Worm (Caenorhabditis elegans) whole organism, L4 larva: Measurements from ENCODE around the gene C46C11.4.

Experiments used
- D1046.2 ChIP-seq: fragments of 200-800 bp; sonication (Bioruptor generic); IDR thresholded peaks from 2 replicates; pipeline ENCODE4 v1.3.6; 2022; ENCODE audit warnings: missing genetic modification characterization, missing compliant biosample characterization
- F10B5.3 ChIP-seq: sonication (generic microtip); optimal IDR thresholded peaks from 2 replicates; lab custom pipeline; 2016; ENCODE audit warnings: mild to moderate bottlenecking, missing genetic modification characterization, missing compliant biosample characterization
- F26F4.8 ChIP-seq: fragments of 200-800 bp; sonication (Bioruptor generic); conservative IDR thresholded peaks from 2 replicates; pipeline ENCODE4 v1.3.6; 2022; ENCODE audit warnings: missing genetic modification characterization, missing compliant biosample characterization
- F37D6.2 ChIP-seq: sonication (generic microtip); optimal IDR thresholded peaks from 2 replicates; lab custom pipeline; 2016; ENCODE audit warnings: mild to moderate bottlenecking, missing genetic modification characterization, missing compliant biosample characterization
- F49E8.2 ChIP-seq: sonication (generic microtip); optimal IDR thresholded peaks from 2 replicates; lab custom pipeline; 2016; ENCODE audit warnings: missing compliant biosample characterization, mild to moderate bottlenecking, missing genetic modification characterization, borderline replicate concordance
- R02D3.7 ChIP-seq: fragments of 150-350 bp; sonication (generic microtip); optimal IDR thresholded peaks from 3 replicates; lab custom pipeline; 2014; ENCODE audit warnings: missing biosample characterization, missing genetic modification characterization
- T26A8.4 ChIP-seq: fragments of 200-800 bp; sonication (Bioruptor generic); IDR thresholded peaks from 2 replicates; pipeline ENCODE4 v1.3.6; 2022; ENCODE audit warnings: missing genetic modification characterization, missing compliant biosample characterization
- Y105C5A.15 ChIP-seq: fragments of 200-800 bp; sonication (Bioruptor generic); IDR thresholded peaks from 2 replicates; pipeline ENCODE4 v1.3.6; 2022; ENCODE audit warnings: missing genetic modification characterization, missing compliant biosample characterization
- ZK337.2 ChIP-seq: fragments of 200-800 bp; sonication (Bioruptor generic); IDR thresholded peaks from 2 replicates; pipeline ENCODE4 v1.3.6; 2022; ENCODE audit warnings: missing genetic modification reagents, missing genetic modification characterization, missing compliant biosample characterization
- aha-1 ChIP-seq: fragments of 150-350 bp; peaks from one replicate; lab custom pipeline; 2014; ENCODE audit warnings: missing biosample characterization, missing genetic modification characterization
- attf-4 ChIP-seq: sonication (generic microtip); optimal IDR thresholded peaks from 3 replicates; lab custom pipeline; 2017; ENCODE audit warnings: missing biosample characterization, missing genetic modification characterization
- ceh-20 ChIP-seq: fragments of 200-800 bp; sonication (Bioruptor generic); IDR thresholded peaks from 2 replicates; pipeline ENCODE4 v1.3.6; 2022; ENCODE audit warnings: missing genetic modification reagents, missing genetic modification characterization, missing compliant biosample characterization
- ceh-44 ChIP-seq: fragments of 200-800 bp; sonication (Bioruptor generic); IDR thresholded peaks from 2 replicates; pipeline ENCODE4 v1.3.6; 2022; ENCODE audit warnings: missing genetic modification reagents, missing genetic modification characterization, missing compliant biosample characterization
- ceh-62 ChIP-seq: sonication (generic microtip); optimal IDR thresholded peaks from 2 replicates; lab custom pipeline; 2017; ENCODE audit warnings: missing biosample characterization, missing genetic modification characterization
- cey-2 ChIP-seq: sonication (generic microtip); optimal IDR thresholded peaks from 3 replicates; lab custom pipeline; 2017; ENCODE audit warnings: missing genetic modification characterization, mild to moderate bottlenecking, missing compliant biosample characterization, antibody characterized with exemption, borderline replicate concordance; ENCODE audit not compliant: insufficient read depth
- ctbp-1 ChIP-seq: fragments of 200-800 bp; sonication (Bioruptor generic); IDR thresholded peaks from 2 replicates; pipeline ENCODE4 v1.3.6; 2022; ENCODE audit warnings: missing genetic modification reagents, missing genetic modification characterization, missing compliant biosample characterization
- daf-16 ChIP-seq, 3 experiments: sonication (generic microtip); optimal IDR thresholded peaks; 2 replicates each; lab custom pipeline; 2016 to 2017; ENCODE audit warnings: missing genetic modification characterization in 3 of 3, missing genetic modification reagents in 3 of 3, mild to moderate bottlenecking in 2 of 3, missing compliant biosample characterization in 2 of 3, missing biosample characterization in 1 of 3, moderate library complexity in 1 of 3
- daf-19 ChIP-seq: fragments of 200-800 bp; sonication (Bioruptor generic); conservative IDR thresholded peaks from 2 replicates; pipeline ENCODE4 v1.3.6; 2022; ENCODE audit warnings: missing genetic modification characterization, missing compliant biosample characterization
- dmd-6 ChIP-seq: fragments of 200-800 bp; sonication (Bioruptor generic); IDR thresholded peaks from 2 replicates; pipeline ENCODE4 v1.3.6; 2022; ENCODE audit warnings: missing genetic modification reagents, missing genetic modification characterization, missing compliant biosample characterization
- dmd-8 ChIP-seq: fragments of 200-800 bp; sonication (Bioruptor generic); IDR thresholded peaks from 2 replicates; pipeline ENCODE4 v1.3.6; 2022; ENCODE audit warnings: missing genetic modification characterization, missing compliant biosample characterization
- dmd-9 ChIP-seq: fragments of 200-800 bp; sonication (Bioruptor generic); IDR thresholded peaks from 2 replicates; pipeline ENCODE4 v1.3.6; 2022; ENCODE audit warnings: missing genetic modification reagents, missing genetic modification characterization, missing compliant biosample characterization
- dpl-1 ChIP-seq: fragments of 150-350 bp; optimal IDR thresholded peaks from 2 replicates; lab custom pipeline; 2014; ENCODE audit warnings: missing biosample characterization, missing genetic modification reagents, missing genetic modification characterization
- duxl-1 ChIP-seq: sonication (generic microtip); optimal IDR thresholded peaks from 2 replicates; lab custom pipeline; 2016; ENCODE audit warnings: mild to moderate bottlenecking, missing genetic modification characterization, moderate library complexity, missing compliant biosample characterization; ENCODE audit not compliant: poor library complexity
- dve-1 ChIP-seq: sonication (generic microtip); optimal IDR thresholded peaks from 2 replicates; lab custom pipeline; 2017; ENCODE audit warnings: antibody characterized with exemption, mild to moderate bottlenecking, missing genetic modification characterization, missing compliant biosample characterization; ENCODE audit not compliant: insufficient read depth
- egl-43 ChIP-seq: fragments of 200-800 bp; sonication (Bioruptor generic); IDR thresholded peaks from 2 replicates; pipeline ENCODE4 v1.3.6; 2022; ENCODE audit warnings: missing genetic modification reagents, missing genetic modification characterization, missing compliant biosample characterization
- gei-8 ChIP-seq: fragments of 200-800 bp; sonication (Bioruptor generic); optimal IDR thresholded peaks from 2 replicates; lab custom pipeline; 2018; ENCODE audit warnings: mild to moderate bottlenecking, missing genetic modification characterization, missing compliant biosample characterization
- hlh-11 ChIP-seq: fragments of 200-800 bp; sonication (Bioruptor generic); optimal IDR thresholded peaks from 2 replicates; lab custom pipeline; 2018; ENCODE audit warnings: mild to moderate bottlenecking, missing genetic modification characterization, missing compliant biosample characterization
- hmg-1.1 ChIP-seq: fragments of 200-800 bp; sonication (Bioruptor generic); IDR thresholded peaks from 2 replicates; pipeline ENCODE4 v1.3.6; 2022; ENCODE audit warnings: missing genetic modification reagents, missing genetic modification characterization, missing compliant biosample characterization
- lim-7 ChIP-seq: fragments of 200-800 bp; sonication (Bioruptor generic); IDR thresholded peaks from 2 replicates; pipeline ENCODE4 v1.3.6; 2022; ENCODE audit warnings: missing genetic modification characterization, missing compliant biosample characterization
- lin-13 ChIP-seq: fragments of 150-350 bp; optimal IDR thresholded peaks from 2 replicates; lab custom pipeline; 2014; ENCODE audit warnings: missing biosample characterization, missing genetic modification reagents, missing genetic modification characterization
- lin-39 ChIP-seq: fragments of 150-350 bp; optimal IDR thresholded peaks from 2 replicates; lab custom pipeline; 2014; ENCODE audit warnings: missing biosample characterization, missing genetic modification reagents, missing genetic modification characterization
- lir-3 ChIP-seq: sonication (generic microtip); optimal IDR thresholded peaks from 2 replicates; lab custom pipeline; 2016; ENCODE audit warnings: mild to moderate bottlenecking, missing genetic modification characterization, missing compliant biosample characterization
- madf-9 ChIP-seq: fragments of 200-800 bp; sonication (Bioruptor generic); conservative IDR thresholded peaks from 2 replicates; pipeline ENCODE4 v1.3.6; 2022; ENCODE audit warnings: missing genetic modification reagents, missing genetic modification characterization, missing compliant biosample characterization
- mdl-1 ChIP-seq, 2 experiments: fragments of 150-350 bp in 1 of 2; sonication (generic microtip) in 1 of 2; optimal IDR thresholded peaks; 2 replicates each; lab custom pipeline; 2014 to 2017; ENCODE audit warnings: missing biosample characterization in 2 of 2, missing genetic modification characterization in 2 of 2
- mxl-3 ChIP-seq: fragments of 200-800 bp; sonication (Bioruptor generic); optimal IDR thresholded peaks from 2 replicates; lab custom pipeline; 2018; ENCODE audit warnings: mild to moderate bottlenecking, missing genetic modification characterization, missing compliant biosample characterization
- nhr-11 ChIP-seq: fragments of 150-350 bp; optimal IDR thresholded peaks from 2 replicates; lab custom pipeline; 2014; ENCODE audit warnings: missing biosample characterization, missing genetic modification characterization
- nhr-111 ChIP-seq: fragments of 200-800 bp; sonication (Bioruptor generic); optimal IDR thresholded peaks from 2 replicates; lab custom pipeline; 2018; ENCODE audit warnings: mild to moderate bottlenecking, missing genetic modification characterization, missing compliant biosample characterization
- nhr-25 ChIP-seq: sonication (generic microtip); optimal IDR thresholded peaks from 2 replicates; lab custom pipeline; 2017; ENCODE audit warnings: missing genetic modification characterization, mild to moderate bottlenecking, missing compliant biosample characterization, antibody characterized with exemption, moderate library complexity, borderline replicate concordance; ENCODE audit not compliant: insufficient read depth
- nhr-28 ChIP-seq: fragments of 150-350 bp; optimal IDR thresholded peaks from 2 replicates; lab custom pipeline; 2014; ENCODE audit warnings: missing biosample characterization, missing genetic modification characterization
- nhr-6 ChIP-seq: fragments of 150-350 bp; optimal IDR thresholded peaks from 2 replicates; lab custom pipeline; 2014; ENCODE audit warnings: missing biosample characterization, missing genetic modification characterization
- nhr-77 ChIP-seq: fragments of 150-350 bp; optimal IDR thresholded peaks from 2 replicates; lab custom pipeline; 2014; ENCODE audit warnings: missing biosample characterization, missing genetic modification characterization
- pha-4 ChIP-seq, 2 experiments: fragments of 150-350 bp in 1 of 2; fragments of 200-800 bp in 1 of 2; sonication (Bioruptor generic) in 1 of 2; IDR thresholded peaks in 1 of 2; optimal IDR thresholded peaks in 1 of 2; 2 replicates each; pipeline versions ENCODE4 v1.3.6 to Lab custom; 2014 to 2022; ENCODE audit warnings: missing genetic modification characterization in 2 of 2, missing genetic modification reagents in 2 of 2, missing biosample characterization in 1 of 2, missing compliant biosample characterization in 1 of 2
- pqm-1 ChIP-seq: sonication (generic microtip); optimal IDR thresholded peaks from 2 replicates; lab custom pipeline; 2017; ENCODE audit warnings: missing biosample characterization, missing genetic modification characterization
- sdz-12 ChIP-seq: fragments of 200-800 bp; sonication (Bioruptor generic); optimal IDR thresholded peaks from 2 replicates; lab custom pipeline; 2018; ENCODE audit warnings: mild to moderate bottlenecking, missing genetic modification characterization, missing compliant biosample characterization
- snpc-1.2 ChIP-seq: fragments of 200-800 bp; sonication (Bioruptor generic); IDR thresholded peaks from 2 replicates; pipeline ENCODE4 v1.3.6; 2022; ENCODE audit warnings: missing genetic modification reagents, missing genetic modification characterization, missing compliant biosample characterization
- tra-1 ChIP-seq: fragments of 200-800 bp; sonication (Bioruptor generic); IDR thresholded peaks from 2 replicates; pipeline ENCODE4 v1.3.6; 2022; ENCODE audit warnings: missing genetic modification reagents, missing genetic modification characterization, missing compliant biosample characterization
- unc-39 ChIP-seq: sonication (generic microtip); optimal IDR thresholded peaks from 2 replicates; lab custom pipeline; 2017; ENCODE audit warnings: missing biosample characterization, missing genetic modification characterization
- unc-62 ChIP-seq, 3 experiments: fragments of 150-350 bp in 1 of 3; sonication (generic microtip); optimal IDR thresholded peaks in 2 of 3; peaks in 1 of 3; 1 replicate in 1 of 3; 2 replicates in 2 of 3; lab custom pipeline; 2014 to 2017; ENCODE audit warnings: missing biosample characterization in 3 of 3, missing genetic modification characterization in 3 of 3, missing genetic modification reagents in 3 of 3, missing genotype in 1 of 3
- zfp-2 ChIP-seq: sonication (generic microtip); optimal IDR thresholded peaks from 2 replicates; lab custom pipeline; 2016; ENCODE audit warnings: mild to moderate bottlenecking, missing genetic modification characterization, missing compliant biosample characterization
- ztf-11 ChIP-seq: fragments of 150-350 bp; optimal IDR thresholded peaks from 2 replicates; lab custom pipeline; 2014; ENCODE audit warnings: missing biosample characterization, missing genetic modification characterization

The C46C11.4 gene

DNA sequence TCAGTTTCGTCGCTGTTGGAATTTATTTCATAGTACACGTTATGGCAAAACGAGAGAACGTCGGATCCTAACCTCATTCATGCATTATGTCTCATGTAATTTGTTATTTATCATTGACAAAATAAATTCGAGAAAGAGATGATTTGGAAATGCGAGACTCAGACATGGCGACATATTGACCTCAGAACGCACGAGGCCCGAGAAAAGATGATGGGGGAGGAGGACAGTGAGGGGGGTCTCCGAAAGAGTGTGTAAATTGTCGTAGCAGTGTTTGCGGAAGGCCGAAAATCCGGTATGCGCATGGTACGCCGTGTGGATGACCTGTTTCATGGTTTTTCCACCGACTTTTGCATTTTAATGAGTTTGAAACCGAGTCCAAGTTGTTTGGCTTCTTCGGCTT, 11.4 kb downstream of the C46C11.4 start:
- no peak for TF ChIP-seq lim-7 (GFP tag; lab: Robert Waterston, UW)
- TF ChIP-seq daf-16 (GFP tag; optimal IDR thresholded peaks at IDR 0.05; lab: Kevin White, UChicago): no peak
- no peak for TF ChIP-seq daf-16 (tag; optimal IDR thresholded peaks at IDR 0.05; lab: Kevin White, UChicago)
- no peak for TF ChIP-seq nhr-28 (tag; lab: Kevin White, UChicago)
- TF ChIP-seq hlh-11 (tag; lab: Kevin White, UChicago): peak; percentile 4
- no peak for TF ChIP-seq pha-4 (GFP tag; IDR thresholded peaks at IDR 0.05; lab: Robert Waterston, UW)
- TF ChIP-seq pha-4 (tag; optimal IDR thresholded peaks at IDR 0.05; lab: Kevin White, UChicago): no peak
- no peak for TF ChIP-seq snpc-1.2 (GFP tag; lab: Robert Waterston, UW)
- no peak for TF ChIP-seq T26A8.4
- TF ChIP-seq cey-2 (tag; lab: Kevin White, UChicago): no peak
- no peak for TF ChIP-seq nhr-6 (tag; lab: Kevin White, UChicago)
- no peak for TF ChIP-seq aha-1 (tag; lab: Kevin White, UChicago)
- no peak for TF ChIP-seq ZK337.2 (GFP tag; lab: Robert Waterston, UW)
- no peak for TF ChIP-seq lin-13 (GFP tag; lab: Kevin White, UChicago)
- no peak for TF ChIP-seq pqm-1
- peak; percentile 53; the same call in 1 of the 2 replicates for TF ChIP-seq egl-43 (GFP tag; lab: Robert Waterston, UW)
- TF ChIP-seq unc-39: no peak
- no peak for TF ChIP-seq F26F4.8
- no peak for TF ChIP-seq dve-1
- no peak for TF ChIP-seq nhr-111 (GFP tag; lab: Kevin White, UChicago)
- TF ChIP-seq ceh-62: no peak
- TF ChIP-seq sdz-12 (GFP tag; lab: Kevin White, UChicago): no peak
- no peak for TF ChIP-seq unc-62 (GFP tag; optimal IDR thresholded peaks at IDR 0.05 in 1 of 2; lab: Kevin White, UChicago)
- no peak for TF ChIP-seq unc-62 (tag; optimal IDR thresholded peaks at IDR 0.05; lab: Kevin White, UChicago)
- TF ChIP-seq lir-3 (tag; lab: Kevin White, UChicago): no peak
- no peak for TF ChIP-seq Y105C5A.15 (GFP tag; lab: Robert Waterston, UW)
- TF ChIP-seq dmd-8: no peak
- TF ChIP-seq nhr-11 (tag; lab: Kevin White, UChicago): peak; percentile 6
- no peak for TF ChIP-seq gei-8 (GFP tag; lab: Kevin White, UChicago)
- no peak for TF ChIP-seq ztf-11
- no peak for TF ChIP-seq F49E8.2 (tag; lab: Kevin White, UChicago)
- no peak for TF ChIP-seq daf-19
- TF ChIP-seq nhr-25 (tag; lab: Kevin White, UChicago): no peak
- TF ChIP-seq zfp-2 (tag; lab: Kevin White, UChicago): no peak
- TF ChIP-seq lin-39 (tag; lab: Kevin White, UChicago): no peak
- peak; percentile 71 for TF ChIP-seq hmg-1.1 (GFP tag; lab: Robert Waterston, UW)
- TF ChIP-seq dmd-6: peak; percentile 20; the same call in 1 of the 2 replicates
- no peak for TF ChIP-seq R02D3.7 (tag; lab: Kevin White, UChicago)
- no peak for TF ChIP-seq D1046.2
- peak; percentile 47 to 86 for TF ChIP-seq mdl-1 (tag; optimal IDR thresholded peaks at IDR 0.05; lab: Kevin White, UChicago)
- no peak for TF ChIP-seq attf-4
- TF ChIP-seq duxl-1 (tag; lab: Kevin White, UChicago): no peak
- no peak for TF ChIP-seq ceh-44
- no peak for TF ChIP-seq nhr-77
- peak; percentile 15; the same call in 1 of the 2 replicates for TF ChIP-seq ceh-20 (GFP tag; lab: Robert Waterston, UW)
- TF ChIP-seq ctbp-1 (GFP tag; lab: Robert Waterston, UW): no peak
- no peak for TF ChIP-seq F37D6.2 (tag; lab: Kevin White, UChicago)
- no peak for TF ChIP-seq tra-1
- TF ChIP-seq dpl-1 (GFP tag; lab: Kevin White, UChicago): no peak
- TF ChIP-seq dmd-9: no peak
- no peak for TF ChIP-seq madf-9 (GFP tag; lab: Robert Waterston, UW)
- TF ChIP-seq F10B5.3 (tag; lab: Kevin White, UChicago): no peak
- peak; percentile 77 for TF ChIP-seq mxl-3
